Worm (Caenorhabditis elegans) whole organism, late embryonic: ENCODE data around the gene twk-8.

ENCODE experiments used
- Y22D7AL.16 ChIP-seq: sonication (generic microtip); optimal IDR thresholded peaks from 2 replicates; lab custom pipeline; 2016; ENCODE audit warnings: missing genetic modification characterization, missing compliant biosample characterization
- ama-1 ChIP-seq: fragments of 150-350 bp; optimal IDR thresholded peaks from 2 replicates; lab custom pipeline; 2014
- ceh-2 ChIP-seq: sonication (generic microtip); optimal IDR thresholded peaks from 2 replicates; lab custom pipeline; 2016; ENCODE audit warnings: missing genotype, missing genetic modification characterization, missing compliant biosample characterization
- ceh-48 ChIP-seq: sonication (generic microtip); optimal IDR thresholded peaks from 2 replicates; lab custom pipeline; 2016; ENCODE audit warnings: missing genetic modification characterization, inconsistent platforms, missing compliant biosample characterization
- dmd-4 ChIP-seq: sonication (generic microtip); optimal IDR thresholded peaks from 2 replicates; lab custom pipeline; 2016; ENCODE audit warnings: borderline replicate concordance, missing genetic modification characterization, missing compliant biosample characterization
- hlh-15 ChIP-seq: sonication (generic microtip); optimal IDR thresholded peaks from 2 replicates; lab custom pipeline; 2016; ENCODE audit warnings: missing genetic modification characterization, missing compliant biosample characterization
- mec-3 ChIP-seq: sonication (generic microtip); optimal IDR thresholded peaks from 2 replicates; lab custom pipeline; 2016; ENCODE audit warnings: borderline replicate concordance, missing genetic modification characterization, missing compliant biosample characterization
- nhr-11 ChIP-seq: fragments of 150-350 bp; optimal IDR thresholded peaks from 2 replicates; lab custom pipeline; 2014; ENCODE audit warnings: missing biosample characterization, missing genetic modification characterization
- pag-3 ChIP-seq: sonication (generic microtip); optimal IDR thresholded peaks from 2 replicates; lab custom pipeline; 2016; ENCODE audit warnings: missing compliant biosample characterization, missing genetic modification characterization, borderline replicate concordance
- pha-4 ChIP-seq: fragments of 150-350 bp; optimal IDR thresholded peaks from 2 replicates; lab custom pipeline; 2018; ENCODE audit warnings: missing biosample characterization, missing genetic modification reagents, missing genetic modification characterization
- sox-4 ChIP-seq: sonication (generic microtip); optimal IDR thresholded peaks from 2 replicates; lab custom pipeline; 2017; ENCODE audit warnings: mild to moderate bottlenecking, missing genetic modification characterization, inconsistent platforms, missing compliant biosample characterization
- tbx-2 ChIP-seq: sonication (generic microtip); optimal IDR thresholded peaks from 2 replicates; lab custom pipeline; 2016; ENCODE audit warnings: missing genetic modification characterization, missing compliant biosample characterization
- tbx-7 ChIP-seq: sonication (generic microtip); optimal IDR thresholded peaks from 2 replicates; lab custom pipeline; 2016; ENCODE audit warnings: missing genotype, missing genetic modification characterization, missing compliant biosample characterization
- unc-3 ChIP-seq, 2 experiments: fragments of 200-800 bp in 1 of 2; sonication (Bioruptor generic) in 1 of 2; sonication (generic microtip) in 1 of 2; conservative IDR thresholded peaks in 1 of 2; optimal IDR thresholded peaks in 1 of 2; 2 replicates each; pipeline versions ENCODE4 v1.3.6 to Lab custom; 2016 to 2022; ENCODE audit warnings: missing compliant biosample characterization in 2 of 2, missing genetic modification characterization in 2 of 2, missing genetic modification reagents in 1 of 2

- TF ChIP-seq nhr-11 (tag; lab: Kevin White, UChicago) (no peak), pha-4 (tag; lab: Kevin White, UChicago) (no peak), hlh-15 (tag; lab: Kevin White, UChicago) (no peak), tbx-7 (tag; lab: Kevin White, UChicago) (no peak), Y22D7AL.16 (tag; lab: Kevin White, UChicago) (no peak), mec-3 (tag; lab: Kevin White, UChicago) (no peak), dmd-4 (tag; lab: Kevin White, UChicago) (no peak), ama-1 (no peak), tbx-2 (tag; lab: Kevin White, UChicago) (no peak), pag-3 (tag; lab: Kevin White, UChicago) (no peak), ceh-2 (tag; lab: Kevin White, UChicago) (no peak), ceh-48 (tag; lab: Kevin White, UChicago) (no peak), unc-3 (GFP tag; conservative IDR thresholded peaks at IDR 0.05; lab: Robert Waterston, UW) (no peak), unc-3 (tag; optimal IDR thresholded peaks at IDR 0.05; lab: Kevin White, UChicago) (no peak), sox-4 (no peak)
These were observed 31.9 kb downstream of the twk-8 start for ce11 chrIV:9114078-9114477.
